Worm (Caenorhabditis elegans) whole organism, early embryonic: ENCODE results near the gene T02G5.14.

Source experiments
- B0310.2 ChIP-seq: sonication (generic microtip); optimal IDR thresholded peaks from 2 replicates; lab custom pipeline; 2016; ENCODE audit warnings: mild to moderate bottlenecking, missing genetic modification characterization, missing compliant biosample characterization
- F13C5.2 ChIP-seq: sonication (generic microtip); optimal IDR thresholded peaks from 2 replicates; lab custom pipeline; 2017; ENCODE audit warnings: mild to moderate bottlenecking, missing genetic modification characterization, inconsistent platforms, missing compliant biosample characterization
- aly-1 ChIP-seq: sonication (generic microtip); optimal IDR thresholded peaks from 2 replicates; lab custom pipeline; 2016; ENCODE audit warnings: missing genetic modification characterization, missing compliant biosample characterization
- ama-1 ChIP-seq: fragments of 150-350 bp; optimal IDR thresholded peaks from 2 replicates; lab custom pipeline; 2014
- ceh-13 ChIP-seq: fragments of 200-800 bp; sonication (Bioruptor generic); optimal IDR thresholded peaks from 2 replicates; lab custom pipeline; 2018; ENCODE audit warnings: mild to moderate bottlenecking, missing genetic modification characterization, missing compliant biosample characterization
- ceh-36 ChIP-seq: sonication (generic microtip); optimal IDR thresholded peaks from 2 replicates; lab custom pipeline; 2016; ENCODE audit warnings: missing genetic modification characterization, inconsistent platforms, missing compliant biosample characterization
- ets-7 ChIP-seq: sonication (generic microtip); optimal IDR thresholded peaks from 2 replicates; lab custom pipeline; 2016; ENCODE audit warnings: missing genotype, missing genetic modification characterization, missing compliant biosample characterization
- flt-1 ChIP-seq: fragments of 200-800 bp; sonication (Bioruptor generic); IDR thresholded peaks from 2 replicates; pipeline ENCODE4 v1.3.6; 2022; ENCODE audit warnings: missing genetic modification characterization, missing compliant biosample characterization
- hmbx-1 ChIP-seq: sonication (generic microtip); optimal IDR thresholded peaks from 2 replicates; lab custom pipeline; 2016; ENCODE audit warnings: mild to moderate bottlenecking, missing genetic modification characterization, missing compliant biosample characterization
- hmg-4 ChIP-seq: fragments of 200-800 bp; sonication (Bioruptor generic); optimal IDR thresholded peaks from 2 replicates; lab custom pipeline; 2018; ENCODE audit warnings: mild to moderate bottlenecking, missing genetic modification characterization, missing compliant biosample characterization
- hnd-1 ChIP-seq: sonication (generic microtip); optimal IDR thresholded peaks from 2 replicates; lab custom pipeline; 2016; ENCODE audit warnings: missing genetic modification characterization, missing compliant biosample characterization
- pes-1 ChIP-seq: fragments of 200-800 bp; sonication (Bioruptor generic); IDR thresholded peaks from 2 replicates; pipeline ENCODE4 v1.3.6; 2022; ENCODE audit warnings: missing genetic modification reagents, missing genetic modification characterization, missing compliant biosample characterization
- scrt-1 ChIP-seq: fragments of 200-800 bp; sonication (Bioruptor generic); IDR thresholded peaks from 2 replicates; pipeline ENCODE4 v1.3.6; 2022; ENCODE audit warnings: missing genetic modification characterization, missing compliant biosample characterization
- sea-1 ChIP-seq: fragments of 200-800 bp; sonication (Bioruptor generic); conservative IDR thresholded peaks from 2 replicates; pipeline ENCODE4 v1.3.6; 2022; ENCODE audit warnings: missing genetic modification characterization, missing compliant biosample characterization
- tbx-11 ChIP-seq: fragments of 200-800 bp; sonication (Bioruptor generic); IDR thresholded peaks from 2 replicates; pipeline ENCODE4 v1.3.6; 2022; ENCODE audit warnings: missing genetic modification characterization, missing compliant biosample characterization
- tbx-37 ChIP-seq: fragments of 200-800 bp; sonication (Bioruptor generic); conservative IDR thresholded peaks from 2 replicates; pipeline ENCODE4 v1.3.6; 2022; ENCODE audit warnings: missing genetic modification reagents, missing genetic modification characterization, missing compliant biosample characterization
- tra-4 ChIP-seq: sonication (generic microtip); optimal IDR thresholded peaks from 2 replicates; lab custom pipeline; 2017; ENCODE audit warnings: missing genetic modification characterization, missing compliant biosample characterization

T02G5.14 gene

ce11 chrII:7075564-7076228 is 8.4 kb upstream of the T02G5.14 start, which contains the start of gene T02G5.7:
Gene T02G5.7 (plus strand): TSS chrII:7075614.
- TF ChIP-seq sea-1 (GFP tag; lab: Robert Waterston, UW), result no peak
- TF ChIP-seq tbx-11 (GFP tag; lab: Robert Waterston, UW), result no peak
- TF ChIP-seq hmbx-1 (tag; lab: Kevin White, UChicago), result no peak
- TF ChIP-seq hnd-1 (tag; lab: Kevin White, UChicago), result no peak
- TF ChIP-seq ceh-36 (tag; lab: Kevin White, UChicago), result no peak
- no peak for TF ChIP-seq aly-1
- TF ChIP-seq ama-1 (lab: Kevin White, UChicago), result no peak
- TF ChIP-seq tbx-37, result no peak
- no peak for TF ChIP-seq ets-7
- TF ChIP-seq B0310.2 (tag; lab: Kevin White, UChicago), result no peak
- TF ChIP-seq hmg-4 (GFP tag; lab: Kevin White, UChicago), result no peak
- TF ChIP-seq ceh-13 (GFP tag; lab: Kevin White, UChicago), result no peak
- TF ChIP-seq F13C5.2 (tag; lab: Kevin White, UChicago), result no peak
- TF ChIP-seq pes-1, result no peak

- no peak for TF ChIP-seq ceh-36 (tag; lab: Kevin White, UChicago)
- no peak for TF ChIP-seq ama-1 (lab: Kevin White, UChicago)
- no peak for TF ChIP-seq F13C5.2 (tag; lab: Kevin White, UChicago)
- TF ChIP-seq B0310.2 (tag; lab: Kevin White, UChicago), result no peak
- TF ChIP-seq scrt-1 (GFP tag; lab: Robert Waterston, UW), result no peak
- TF ChIP-seq hmbx-1 (tag; lab: Kevin White, UChicago), result no peak
- TF ChIP-seq tbx-37, result no peak
- no peak for TF ChIP-seq pes-1
- TF ChIP-seq aly-1, result no peak
- TF ChIP-seq flt-1, result no peak
- TF ChIP-seq tbx-11 (GFP tag; lab: Robert Waterston, UW), result no peak
- no peak for TF ChIP-seq hmg-4 (GFP tag; lab: Kevin White, UChicago)
- no peak for TF ChIP-seq ets-7
- no peak for TF ChIP-seq hnd-1 (tag; lab: Kevin White, UChicago)
- TF ChIP-seq sea-1 (GFP tag; lab: Robert Waterston, UW), result no peak
Observed at ce11 chrII:7090085-7090484, 6.0 kb downstream of the T02G5.14 start.

- no peak for TF ChIP-seq aly-1
- TF ChIP-seq pes-1, result 0 out of 2 replicates have a peak, but pooled peaks have one; percentile 4
- no peak for TF ChIP-seq ceh-13 (GFP tag; lab: Kevin White, UChicago)
- no peak for TF ChIP-seq ama-1 (lab: Kevin White, UChicago)
- no peak for TF ChIP-seq B0310.2 (tag; lab: Kevin White, UChicago)
- TF ChIP-seq hmg-4 (GFP tag; lab: Kevin White, UChicago), result peak; percentile 44
Observed at ce11 chrII:7090852-7091251, 6.7 kb downstream of the T02G5.14 start.

ce11 chrII:7093339-7093821 is 9.3 kb downstream of the T02G5.14 start, which contains the start of gene T02G5.3:
Gene T02G5.3 (plus strand): TSS chrII:7093389.
- TF ChIP-seq scrt-1 (GFP tag; lab: Robert Waterston, UW) (no peak), sea-1 (GFP tag; lab: Robert Waterston, UW) (0 out of 2 replicates have a peak, but pooled peaks have one; percentile 18), B0310.2 (tag; lab: Kevin White, UChicago) (peak; percentile 19)

- TF ChIP-seq ama-1 (lab: Kevin White, UChicago) (no peak), tra-4 (tag; lab: Kevin White, UChicago) (no peak), pes-1 (no peak), F13C5.2 (tag; lab: Kevin White, UChicago) (no peak), aly-1 (no peak), tbx-11 (GFP tag; lab: Robert Waterston, UW) (no peak), hmbx-1 (tag; lab: Kevin White, UChicago) (no peak), ets-7 (no peak)
Observed at ce11 chrII:7095970-7096369, 11.8 kb downstream of the T02G5.14 start.

ce11 chrII:7098578-7098977 is 14.5 kb downstream of the T02G5.14 start, which contains the start of gene mct-5:
Gene mct-5 (minus strand): TSS chrII:7098593.
- TF ChIP-seq hmbx-1 (tag; lab: Kevin White, UChicago), result no peak
- TF ChIP-seq pes-1, result no peak
- TF ChIP-seq sea-1 (GFP tag; lab: Robert Waterston, UW), result no peak
- TF ChIP-seq ceh-13 (GFP tag; lab: Kevin White, UChicago), result no peak

- no peak for TF ChIP-seq tbx-11 (GFP tag; lab: Robert Waterston, UW)
- no peak for TF ChIP-seq tbx-37
- no peak for TF ChIP-seq tra-4 (tag; lab: Kevin White, UChicago)
- TF ChIP-seq hmg-4 (GFP tag; lab: Kevin White, UChicago), result no peak
- no peak for TF ChIP-seq sea-1 (GFP tag; lab: Robert Waterston, UW)
- TF ChIP-seq pes-1, result no peak
- no peak for TF ChIP-seq aly-1
- TF ChIP-seq flt-1, result no peak
- TF ChIP-seq B0310.2 (tag; lab: Kevin White, UChicago), result no peak
- no peak for TF ChIP-seq ama-1 (lab: Kevin White, UChicago)
- TF ChIP-seq ets-7, result no peak
- no peak for TF ChIP-seq ceh-36 (tag; lab: Kevin White, UChicago)
- no peak for TF ChIP-seq hmbx-1 (tag; lab: Kevin White, UChicago)
- TF ChIP-seq F13C5.2 (tag; lab: Kevin White, UChicago), result no peak
- no peak for TF ChIP-seq hnd-1 (tag; lab: Kevin White, UChicago)
- no peak for TF ChIP-seq ceh-13 (GFP tag; lab: Kevin White, UChicago)
- no peak for TF ChIP-seq scrt-1 (GFP tag; lab: Robert Waterston, UW)
Observed at ce11 chrII:7099231-7099630, 15.1 kb downstream of the T02G5.14 start.
